Worm (Caenorhabditis elegans): ENCODE results near the gene Y59E9AL.4.

Gene Y59E9AL.4

ce11 chrIV:5195531-5195930 is 19.5 kb downstream of the Y59E9AL.4 start, which contains the start of gene gpa-18:
Gene gpa-18, minus strand, starts transcription at chrIV:5195631.
- TF ChIP-seq unc-62 (GFP tag; optimal IDR thresholded peaks at IDR 0.05 in 1 of 2) (no peak), unc-62 (tag; optimal IDR thresholded peaks at IDR 0.05) (no peak), pha-4 (GFP tag; IDR thresholded peaks at IDR 0.05) (no peak), pha-4 (tag; optimal IDR thresholded peaks at IDR 0.05) (no peak), nhr-28 (tag; optimal IDR thresholded peaks at IDR 0.05) (no peak), duxl-1 (tag; optimal IDR thresholded peaks at IDR 0.05; ENCODE audit: poor library complexity) (no peak), lin-1 (GFP tag; IDR thresholded peaks at IDR 0.05) (no peak), ceh-32 (tag; optimal IDR thresholded peaks at IDR 0.05; ENCODE audit: poor library complexity) (no peak), nhr-48 (tag; optimal IDR thresholded peaks at IDR 0.05) (no peak), fkh-10 (GFP tag; optimal IDR thresholded peaks at IDR 0.05) (no peak), mxl-3 (GFP tag; optimal IDR thresholded peaks at IDR 0.05) (no peak), vab-7 (GFP tag; IDR thresholded peaks at IDR 0.05) (no peak), egl-27 (tag; optimal IDR thresholded peaks at IDR 0.05) (no peak), daf-8 (GFP tag; IDR thresholded peaks at IDR 0.05) (no peak), nhr-6 (tag; optimal IDR thresholded peaks at IDR 0.05) (no peak), hlh-30 (tag; optimal IDR thresholded peaks at IDR 0.05; ENCODE audit: insufficient read depth) (no peak), nhr-11 (tag; optimal IDR thresholded peaks at IDR 0.05) (no peak), F44E2.7 (GFP tag; IDR thresholded peaks at IDR 0.05) (no peak)

ce11 chrIV:5188051-5188450 is 26.9 kb downstream of the Y59E9AL.4 start:
- TF ChIP-seq lir-3 (tag; optimal IDR thresholded peaks at IDR 0.05) (no peak), snpc-1.2 (GFP tag; IDR thresholded peaks at IDR 0.05) (peak; percentile 36; the same call in 1 of the 2 replicates), F49E8.2 (tag; optimal IDR thresholded peaks at IDR 0.05; ENCODE audit: borderline replicate concordance) (peak; percentile 13), dpl-1 (GFP tag; optimal IDR thresholded peaks at IDR 0.05) (peak; percentile 84), spr-1 (tag; optimal IDR thresholded peaks at IDR 0.05) (no peak), lin-38 (GFP tag; IDR thresholded peaks at IDR 0.05) (peak; percentile 49)

- TF ChIP-seq daf-8 (GFP tag; IDR thresholded peaks at IDR 0.05) (no peak), skn-1 (tag; optimal IDR thresholded peaks at IDR 0.05) (no peak), nhr-42 (GFP tag; IDR thresholded peaks at IDR 0.05) (no peak), mdl-1 (tag; optimal IDR thresholded peaks at IDR 0.05) (no peak), ceh-44 (GFP tag; IDR thresholded peaks at IDR 0.05) (no peak), lsy-2 (tag; optimal IDR thresholded peaks at IDR 0.05) (no peak), nhr-10 (tag; optimal IDR thresholded peaks at IDR 0.05) (no peak), nhr-41 (GFP tag; IDR thresholded peaks at IDR 0.05) (no peak), set-16 (GFP tag; IDR thresholded peaks at IDR 0.05) (no peak), F26F4.8 (GFP tag; conservative IDR thresholded peaks at IDR 0.05) (no peak), lin-38 (GFP tag; IDR thresholded peaks at IDR 0.05) (no peak), tra-1 (GFP tag; IDR thresholded peaks at IDR 0.05) (no peak), vab-7 (GFP tag; IDR thresholded peaks at IDR 0.05) (no peak), snpc-4 (tag; optimal IDR thresholded peaks at IDR 0.05) (no peak), tag-97 (GFP tag; IDR thresholded peaks at IDR 0.05) (no peak), nhr-6 (tag; optimal IDR thresholded peaks at IDR 0.05) (no peak), ceh-28 (tag; optimal IDR thresholded peaks at IDR 0.05) (no peak), pha-4 (GFP tag; IDR thresholded peaks at IDR 0.05) (no peak), pha-4 (tag; optimal IDR thresholded peaks at IDR 0.05) (no peak)
Observed at ce11 chrIV:5186480-5187205, 28.3 kb downstream of the Y59E9AL.4 start, which contains the start of the genes W03F8.6 and mtrf-1L. Gene W03F8.6, minus strand, starts transcription at chrIV:5186580. Gene mtrf-1L, plus strand, starts transcription at chrIV:5187155.

Measured in whole organism, L4 larva.